Fruit fly (Drosophila melanogaster) whole organism, pupa: ENCODE measurements around the gene CG10195.
A peak's percentile ranks its signal among the peaks of the same experiment; 100 is the strongest.

Experiments used
- CG10348 ChIP-seq: fragments of 200-800 bp; sonication (Bioruptor generic); IDR thresholded peaks from 2 replicates; pipeline ENCODE4 v1.3.6; 2022; ENCODE audit warnings: missing biosample characterization, missing genetic modification characterization
- CG12605 ChIP-seq: fragments of 200-800 bp; sonication (Bioruptor generic); IDR thresholded peaks from 2 replicates; pipeline ENCODE4 v1.3.6; 2022; ENCODE audit warnings: missing biosample characterization, missing genetic modification characterization
- CG13204 ChIP-seq: fragments of 200-800 bp; sonication (Bioruptor generic); optimal IDR thresholded peaks from 2 replicates; lab custom pipeline; 2018; ENCODE audit warnings: missing biosample characterization, mild to moderate bottlenecking, missing genetic modification characterization, moderate library complexity
- CG14655 ChIP-seq: fragments of 200-800 bp; sonication (Bioruptor generic); optimal IDR thresholded peaks from 3 replicates; lab custom pipeline; 2017; ENCODE audit warnings: mild to moderate bottlenecking, missing biosample characterization, missing genetic modification reagents, missing genetic modification characterization
- CG15710 ChIP-seq: fragments of 200-800 bp; sonication (Bioruptor generic); optimal IDR thresholded peaks from 2 replicates; lab custom pipeline; 2018; ENCODE audit warnings: missing biosample characterization, mild to moderate bottlenecking, missing genetic modification characterization, moderate library complexity
- CG17806 ChIP-seq: fragments of 200-800 bp; sonication (Bioruptor generic); optimal IDR thresholded peaks from 2 replicates; lab custom pipeline; 2018; ENCODE audit warnings: missing biosample characterization, mild to moderate bottlenecking, missing genetic modification characterization, moderate library complexity
- CG32121 ChIP-seq: fragments of 200-800 bp; sonication (Bioruptor generic); IDR thresholded peaks from 2 replicates; pipeline ENCODE4 v1.3.6; 2022; ENCODE audit warnings: missing biosample characterization, missing genetic modification characterization
- CG34367 ChIP-seq: fragments of 200-800 bp; sonication (Bioruptor generic); optimal IDR thresholded peaks from 2 replicates; lab custom pipeline; 2018; ENCODE audit warnings: missing biosample characterization, mild to moderate bottlenecking, missing genetic modification characterization
- CG4496 ChIP-seq: fragments of 200-800 bp; sonication (Bioruptor generic); IDR thresholded peaks from 3 replicates; pipeline ENCODE4 v1.3.6; 2022; ENCODE audit warnings: missing biosample characterization, missing genetic modification characterization
- CG8159 ChIP-seq: fragments of 200-800 bp; sonication (Bioruptor generic); optimal IDR thresholded peaks from 3 replicates; lab custom pipeline; 2018; ENCODE audit warnings: missing biosample characterization, mild to moderate bottlenecking, missing genetic modification characterization, moderate library complexity
- CG8301 ChIP-seq: fragments of 200-800 bp; sonication (Bioruptor generic); optimal IDR thresholded peaks from 2 replicates; lab custom pipeline; 2018; ENCODE audit warnings: missing biosample characterization, mild to moderate bottlenecking, missing genetic modification characterization
- CG9948 ChIP-seq: fragments of 200-800 bp; sonication (Bioruptor generic); optimal IDR thresholded peaks from 2 replicates; lab custom pipeline; 2018; ENCODE audit warnings: missing biosample characterization, mild to moderate bottlenecking, missing genetic modification characterization, moderate library complexity
- D1 ChIP-seq: fragments of 200-800 bp; sonication (Bioruptor generic); optimal IDR thresholded peaks from 2 replicates; lab custom pipeline; 2018; ENCODE audit warnings: missing biosample characterization, mild to moderate bottlenecking, missing genetic modification characterization, moderate library complexity
- EcR ChIP-seq: fragments of 200-800 bp; sonication (Bioruptor generic); optimal IDR thresholded peaks from 3 replicates; lab custom pipeline; 2019; ENCODE audit warnings: missing biosample characterization, missing genetic modification characterization, mild to moderate bottlenecking, moderate library complexity, missing genetic modification reagents
- Ets98B ChIP-seq: fragments of 200-800 bp; sonication (Bioruptor generic); IDR thresholded peaks from 2 replicates; pipeline ENCODE4 v1.3.6; 2022; ENCODE audit warnings: missing biosample characterization, missing genetic modification characterization
- Pif1A ChIP-seq: fragments of 200-800 bp; sonication (Bioruptor generic); optimal IDR thresholded peaks from 3 replicates; lab custom pipeline; 2016; ENCODE audit warnings: missing biosample characterization, missing genetic modification characterization
- Pif1B ChIP-seq: fragments of 200-800 bp; sonication (Bioruptor generic); optimal IDR thresholded peaks from 3 replicates; lab custom pipeline; 2016; ENCODE audit warnings: missing biosample characterization, missing genetic modification characterization
- Snoo ChIP-seq: fragments of 200-800 bp; sonication (Bioruptor generic); optimal IDR thresholded peaks from 3 replicates; lab custom pipeline; 2017; ENCODE audit warnings: missing biosample characterization, mild to moderate bottlenecking, missing genetic modification characterization, inconsistent platforms
- fd96Ca ChIP-seq: fragments of 200-800 bp; sonication (Bioruptor generic); IDR thresholded peaks from 3 replicates; pipeline ENCODE4 v1.3.6; 2022; ENCODE audit warnings: missing biosample characterization, missing genetic modification characterization
- gl ChIP-seq: fragments of 200-800 bp; sonication (Bioruptor generic); optimal IDR thresholded peaks from 2 replicates; lab custom pipeline; 2018; ENCODE audit warnings: missing biosample characterization, mild to moderate bottlenecking, missing genetic modification characterization
- rn ChIP-seq: fragments of 200-800 bp; sonication (Bioruptor generic); IDR thresholded peaks from 2 replicates; pipeline ENCODE4 v1.3.6; 2022; ENCODE audit warnings: missing biosample characterization, missing genetic modification characterization

Gene CG10195

DNA sequence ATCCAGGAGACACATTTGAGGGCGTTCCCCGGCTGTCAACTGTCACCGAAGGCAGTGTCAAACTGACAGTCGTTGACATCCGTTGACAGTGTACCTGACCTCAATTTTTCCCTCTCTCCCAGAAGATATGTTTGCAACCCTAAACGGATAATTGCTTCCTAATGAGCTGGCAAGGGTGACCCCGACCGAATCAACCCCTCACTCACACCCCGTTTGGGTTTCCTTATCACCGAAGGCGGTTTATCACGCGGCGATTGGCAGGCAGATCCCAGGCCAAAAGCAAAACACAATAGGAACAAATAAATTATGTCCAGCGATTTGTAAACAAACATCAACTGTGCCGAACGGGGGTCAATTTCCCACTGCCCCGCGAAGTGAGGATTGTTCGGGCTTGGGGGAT, 25.1 kb downstream of the CG10195 start:
- no peak for TF ChIP-seq CG12605 (GFP tag; lab: Robert Waterston, UW)
- no peak for TF ChIP-seq CG32121 (GFP tag; lab: Robert Waterston, UW)
- no peak for TF ChIP-seq rn (GFP tag; lab: Robert Waterston, UW)
- TF ChIP-seq Pif1A (GFP tag; lab: Kevin White, UChicago) = no peak
- TF ChIP-seq D1 (tag; lab: Kevin White, UChicago) = no peak
- TF ChIP-seq Snoo (tag; lab: Kevin White, UChicago) = no peak
- no peak for TF ChIP-seq CG8159
- TF ChIP-seq CG10348 (GFP tag; lab: Robert Waterston, UW) = no peak
- no peak for TF ChIP-seq Pif1B
- TF ChIP-seq Ets98B (GFP tag; lab: Robert Waterston, UW) = no peak
- no peak for TF ChIP-seq CG8301 (tag; lab: Kevin White, UChicago)
- no peak for TF ChIP-seq EcR (GFP tag; lab: Kevin White, UChicago)
- TF ChIP-seq fd96Ca = no peak
- TF ChIP-seq CG15710 (tag; lab: Kevin White, UChicago) = no peak
- no peak for TF ChIP-seq CG9948 (tag; lab: Kevin White, UChicago)
- TF ChIP-seq CG17806 = no peak
- TF ChIP-seq CG34367 (tag; lab: Kevin White, UChicago) = no peak
- no peak for TF ChIP-seq CG4496
- no peak for TF ChIP-seq CG13204 (GFP tag; lab: Kevin White, UChicago)
- no peak for TF ChIP-seq gl

DNA sequence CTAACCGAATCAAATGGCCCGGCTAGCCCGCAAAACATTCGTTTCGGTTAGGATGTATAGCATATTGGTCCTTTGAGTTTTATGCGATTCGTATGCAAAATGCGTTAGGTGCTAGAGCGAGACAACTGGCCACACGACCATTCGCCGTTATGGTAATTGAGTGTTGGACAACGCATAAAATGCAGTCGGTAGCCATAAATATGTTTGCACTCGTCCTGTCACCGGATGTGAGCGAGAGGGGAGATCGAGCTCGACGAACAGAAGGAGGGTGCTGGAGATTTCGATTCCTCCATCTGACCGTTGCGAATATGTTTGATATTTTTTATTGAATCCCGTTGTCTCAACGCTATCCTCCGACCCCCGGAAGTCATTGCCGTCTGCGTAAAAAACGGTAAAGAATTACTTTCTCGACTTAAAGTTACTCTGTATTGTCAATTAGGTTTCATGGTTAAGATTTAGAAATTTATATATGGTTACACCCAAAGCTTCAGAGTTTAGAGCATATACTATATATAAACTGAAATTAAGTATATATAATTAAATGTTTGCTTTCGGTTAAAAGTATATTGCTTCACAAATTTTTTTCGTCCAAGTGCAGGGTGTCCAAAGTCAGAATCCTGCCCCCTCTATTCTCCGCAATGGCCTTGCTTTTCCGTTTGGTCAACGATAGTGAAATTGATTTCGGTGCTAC, 26.5 kb downstream of the CG10195 start:
- TF ChIP-seq CG10348 (GFP tag; lab: Robert Waterston, UW) (no peak), CG12605 (GFP tag; lab: Robert Waterston, UW) (no peak), CG34367 (tag; lab: Kevin White, UChicago) (no peak), CG17806 (no peak), CG15710 (tag; lab: Kevin White, UChicago) (no peak), fd96Ca (no peak), CG4496 (no peak), Ets98B (GFP tag; lab: Robert Waterston, UW) (no peak), Pif1B (no peak), CG8301 (tag; lab: Kevin White, UChicago) (no peak), EcR (GFP tag; lab: Kevin White, UChicago) (no peak), CG13204 (GFP tag; lab: Kevin White, UChicago) (no peak)

DNA sequence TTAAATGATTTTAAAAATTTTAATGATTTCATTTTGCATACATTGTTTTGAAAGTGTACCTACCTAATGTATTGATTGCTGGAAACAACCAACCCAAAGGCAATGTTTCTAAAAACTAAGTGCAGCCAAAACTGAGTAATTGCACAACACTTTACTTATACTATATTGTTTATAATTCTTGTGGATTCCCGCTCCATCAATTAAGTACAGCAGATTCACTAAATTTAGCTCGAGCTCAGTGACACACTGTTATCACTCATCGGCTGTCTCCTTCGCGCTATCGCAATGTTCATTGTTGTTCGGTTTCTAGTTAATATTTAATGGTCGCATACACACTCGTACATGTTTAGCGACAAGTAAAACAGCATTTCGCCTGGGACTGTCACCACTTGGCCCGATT, 28.8 kb downstream of the CG10195 start:
- TF ChIP-seq Pif1B = no peak
- no peak for TF ChIP-seq D1 (tag; lab: Kevin White, UChicago)

DNA sequence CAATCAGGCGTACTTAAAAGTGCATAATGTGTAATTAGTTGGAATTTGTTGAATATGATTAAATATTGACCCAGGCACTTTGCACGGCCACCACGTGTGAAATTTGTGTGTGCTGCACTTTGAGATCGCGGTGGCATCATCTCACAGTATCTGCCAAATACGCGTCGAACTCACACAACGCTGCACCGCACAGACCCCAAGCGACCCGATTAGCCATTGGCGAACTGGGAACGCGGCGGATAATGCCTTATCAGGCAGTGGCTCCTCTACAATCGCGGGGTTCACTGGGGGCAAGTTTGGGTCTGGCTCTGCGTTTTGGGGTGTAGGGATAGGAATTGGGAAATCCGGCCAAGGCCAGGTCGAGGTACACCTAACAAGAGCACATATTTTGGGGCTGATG, 29.3 kb downstream of the CG10195 start:
- TF ChIP-seq CG8159 = no peak
- peak; percentile 26; the same call in 1 of the 2 replicates for TF ChIP-seq CG32121 (GFP tag; lab: Robert Waterston, UW)
- no peak for TF ChIP-seq CG34367 (tag; lab: Kevin White, UChicago)

DNA sequence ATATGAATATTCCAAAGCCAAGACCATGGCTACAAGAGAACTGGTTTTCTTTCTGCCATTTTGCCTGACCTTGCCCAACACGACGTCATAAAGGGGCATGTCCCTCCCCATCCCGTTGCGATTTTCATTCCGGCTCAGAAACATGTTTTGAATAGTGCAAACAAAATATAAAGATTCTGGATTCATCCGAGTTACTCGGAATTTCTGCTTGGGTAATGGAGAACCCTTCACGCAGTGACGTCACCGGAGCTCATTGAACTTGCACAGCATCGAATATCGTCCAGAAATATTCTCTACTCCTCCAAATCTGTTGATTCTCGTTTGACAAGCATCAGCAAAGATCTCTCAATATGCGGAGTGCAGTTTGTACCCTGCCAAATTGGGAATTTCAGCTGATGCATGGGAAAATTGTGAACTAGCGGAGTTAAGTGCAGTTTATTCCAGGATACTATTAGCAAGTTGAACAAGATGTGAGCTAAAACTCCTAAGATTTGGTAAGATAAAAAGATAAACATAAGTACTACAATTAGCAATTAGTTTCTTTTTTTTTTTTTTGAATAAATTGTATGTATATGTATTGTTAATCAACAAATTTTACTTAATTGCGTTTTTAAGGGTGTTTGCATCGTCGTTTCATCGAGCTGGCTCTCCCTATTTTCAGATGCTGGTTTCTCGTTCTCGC, 30.3 kb downstream of the CG10195 start, which contains the start of gene CG10026:
CG10026 (plus strand) TSS at position 187 of the 682 bp plus-strand sequence.
- TF ChIP-seq Snoo (tag; lab: Kevin White, UChicago) (peak; percentile 52), Pif1B (peak; percentile 42), CG34367 (tag; lab: Kevin White, UChicago) (peak; percentile 60), CG9948 (tag; lab: Kevin White, UChicago) (peak; percentile 58), CG8301 (tag; lab: Kevin White, UChicago) (peak; percentile 48), CG10348 (GFP tag; lab: Robert Waterston, UW) (no peak), CG32121 (GFP tag; lab: Robert Waterston, UW) (peak; percentile 11; the same call in 1 of the 2 replicates), rn (GFP tag; lab: Robert Waterston, UW) (no peak), CG4496 (no peak), Pif1A (GFP tag; lab: Kevin White, UChicago) (peak; percentile 59), fd96Ca (no peak), EcR (GFP tag; lab: Kevin White, UChicago) (peak; percentile 99), CG8159 (peak; percentile 73), CG17806 (peak; percentile 29), CG13204 (GFP tag; lab: Kevin White, UChicago) (no peak), CG15710 (tag; lab: Kevin White, UChicago) (peak; percentile 69), CG14655 (GFP tag; lab: Kevin White, UChicago) (peak; percentile 61), gl (no peak), D1 (tag; lab: Kevin White, UChicago) (no peak)

DNA sequence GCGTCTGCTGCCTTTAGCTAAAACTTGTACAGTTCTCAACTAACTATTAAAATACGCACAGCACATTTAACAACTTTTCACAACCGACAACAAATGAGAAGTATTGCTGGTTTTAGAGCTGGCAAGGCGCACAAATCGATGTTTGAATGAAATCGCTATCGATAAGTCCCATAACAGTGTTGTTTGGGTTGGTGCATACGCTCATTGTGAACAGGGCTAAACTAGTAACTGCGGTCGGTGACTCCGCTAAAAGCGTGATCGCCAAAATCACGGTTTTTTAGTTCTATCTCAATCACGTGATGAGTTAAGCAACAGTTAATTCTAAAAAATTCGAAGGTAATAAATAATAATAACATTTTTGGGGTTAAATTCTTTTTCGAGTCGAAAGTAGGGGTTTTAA, 31.1 kb downstream of the CG10195 start, which contains the start of gene Top2:
Top2 (minus strand) TSS at position 110 of the 400 bp plus-strand sequence.
- TF ChIP-seq CG15710 (tag; lab: Kevin White, UChicago) (no peak), CG8159 (peak; percentile 17), CG4496 (peak; percentile 7; the same call in 1 of the 3 replicates)
- TF ChIP-seq, all 21 proteins: peak for 2
